Worm (Caenorhabditis elegans): Measurements from ENCODE around the gene cpg-2.

Gene cpg-2

ce11 chrIII:7078737-7079136 lies 25.1 kb downstream of the cpg-2 start, which contains the start of gene ZK418.6:
Gene ZK418.6 (minus strand): TSS chrIII:7078837.
- TF ChIP-seq unc-62 (GFP tag; optimal IDR thresholded peaks at IDR 0.05): no peak

ce11 chrIII:7076386-7076785 lies 27.4 kb downstream of the cpg-2 start, which contains the start of gene ZK418.13:
Gene ZK418.13 (minus strand): TSS chrIII:7076486.
- no peak for TF ChIP-seq unc-62 (GFP tag; optimal IDR thresholded peaks at IDR 0.05)

DNA sequence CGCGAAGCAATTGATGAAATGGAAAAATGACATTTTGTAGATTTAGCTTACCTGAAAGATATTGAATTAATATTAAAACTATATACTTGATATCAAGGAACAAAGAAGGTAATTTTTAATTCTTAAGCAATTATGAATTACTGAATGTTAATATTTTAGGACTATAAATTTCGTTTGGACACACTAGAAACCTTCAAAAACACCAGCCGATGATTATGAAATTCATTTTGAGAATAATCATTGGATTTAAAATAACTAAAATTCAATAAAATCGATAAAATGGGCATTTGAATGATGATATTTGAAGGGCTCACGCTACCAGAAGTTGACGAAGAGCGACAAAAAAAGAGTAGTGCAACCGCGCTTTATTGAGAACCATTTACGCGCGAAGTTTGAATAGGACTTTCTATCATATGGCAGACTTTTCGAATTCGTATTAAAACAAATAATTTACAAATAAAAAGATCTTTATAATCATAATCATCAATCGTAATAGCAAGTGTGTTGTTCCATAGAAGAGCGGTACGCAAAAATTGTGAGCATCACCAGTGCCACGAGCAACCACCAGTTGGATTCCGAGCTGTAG lies 29.9 kb downstream of the cpg-2 start, which contains the start of gene ZK418.5:
Gene ZK418.5, minus strand, starts transcription at position 51 of the 586 bp plus-strand sequence.
- no peak for TF ChIP-seq unc-62 (GFP tag; optimal IDR thresholded peaks at IDR 0.05)

DNA sequence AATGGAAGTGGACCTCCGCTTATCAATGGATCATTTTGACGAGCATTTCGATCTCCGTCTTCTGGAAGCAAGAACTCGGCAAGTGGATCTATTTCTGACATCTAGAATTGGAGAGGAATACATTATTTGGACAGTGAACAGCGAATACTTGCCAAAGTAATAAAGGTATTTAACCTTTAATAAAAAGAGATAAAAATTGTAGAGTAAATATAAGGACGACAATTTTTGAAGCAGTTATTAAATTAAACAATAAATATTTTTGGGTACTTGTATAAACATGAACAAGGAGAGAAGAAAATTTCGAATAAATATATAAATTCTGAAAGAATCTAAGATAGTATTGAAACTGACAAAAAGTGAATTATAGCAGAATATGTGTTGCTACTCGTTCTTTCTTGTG lies 31.3 kb downstream of the cpg-2 start, which contains the start of gene lin-37:
Gene lin-37, minus strand, starts transcription at position 101 of the 400 bp plus-strand sequence.
- no peak for TF ChIP-seq unc-62 (GFP tag; optimal IDR thresholded peaks at IDR 0.05)

DNA sequence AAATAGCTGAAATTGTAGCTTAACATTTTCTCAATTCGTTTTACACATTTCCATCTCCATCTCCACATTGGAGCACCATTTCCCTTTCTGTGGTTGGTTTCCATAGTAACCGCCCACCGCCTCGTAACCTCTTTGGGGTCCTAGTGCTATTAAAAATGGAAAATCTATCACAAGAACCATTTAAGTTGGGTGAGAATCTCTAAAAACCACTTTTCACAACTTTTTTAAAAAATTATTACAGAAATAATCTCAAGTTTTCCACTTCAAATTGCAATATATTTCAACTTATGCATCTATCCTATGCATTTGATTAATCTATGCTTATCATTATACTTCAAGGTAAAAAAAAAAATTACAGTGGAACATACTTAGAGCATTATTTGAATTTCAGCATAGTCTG lies 33.8 kb downstream of the cpg-2 start, which contains the start of gene tmem-17:
Gene tmem-17, plus strand, starts transcription at position 301 of the 400 bp plus-strand sequence.
- no peak for TF ChIP-seq unc-62 (GFP tag; optimal IDR thresholded peaks at IDR 0.05)

- TF ChIP-seq unc-62 (GFP tag; optimal IDR thresholded peaks at IDR 0.05): no peak
Measured at ce11 chrIII:7068520-7069113, 35.2 kb downstream of the cpg-2 start, which contains the start of the genes ubc-18 and R01H2.8. Gene ubc-18 (minus strand): TSS chrIII:7068570. Gene R01H2.8 (plus strand): TSS chrIII:7069063.

ce11 chrIII:7067385-7067896 lies 36.3 kb downstream of the cpg-2 start, which contains the start of gene ger-1:
Gene ger-1 (minus strand): TSS chrIII:7067477.
- TF ChIP-seq unc-62 (GFP tag; optimal IDR thresholded peaks at IDR 0.05): no peak

DNA sequence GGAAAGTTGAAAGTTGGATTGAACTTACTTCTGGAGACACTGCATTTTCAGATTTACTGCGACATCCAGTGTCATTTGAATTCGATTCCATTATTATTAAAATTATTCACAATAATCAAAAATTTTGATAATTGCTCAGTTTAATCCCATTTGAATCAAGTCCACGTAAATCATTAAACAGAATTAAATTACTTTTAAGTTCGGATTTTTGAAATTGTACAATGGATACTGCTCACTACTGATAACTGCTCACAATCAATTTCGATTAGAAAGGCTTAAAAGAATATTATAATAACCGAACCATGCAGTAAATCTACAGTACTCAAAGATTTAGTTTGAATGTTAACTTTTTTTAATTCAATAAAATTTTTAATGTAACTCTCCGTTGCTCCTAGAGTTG lies 39.6 kb downstream of the cpg-2 start, which contains the start of gene R01H2.4:
Gene R01H2.4, minus strand, starts transcription at position 101 of the 400 bp plus-strand sequence.
- no peak for TF ChIP-seq unc-62 (GFP tag; optimal IDR thresholded peaks at IDR 0.05)

- TF ChIP-seq unc-62 (GFP tag; optimal IDR thresholded peaks at IDR 0.05): no peak
Measured at ce11 chrIII:7063061-7063460, 40.7 kb downstream of the cpg-2 start.

ce11 chrIII:7062580-7062979 lies 41.2 kb downstream of the cpg-2 start, which contains the start of gene R01H2.1:
Gene R01H2.1 (plus strand): TSS chrIII:7062880.
- no peak for TF ChIP-seq unc-62 (GFP tag; optimal IDR thresholded peaks at IDR 0.05)

- TF ChIP-seq unc-62 (GFP tag; optimal IDR thresholded peaks at IDR 0.05): no peak
Measured at ce11 chrIII:7060531-7061095, 43.2 kb downstream of the cpg-2 start, which contains the start of gene egg-2. Gene egg-2 (minus strand): TSS chrIII:7060583.

DNA sequence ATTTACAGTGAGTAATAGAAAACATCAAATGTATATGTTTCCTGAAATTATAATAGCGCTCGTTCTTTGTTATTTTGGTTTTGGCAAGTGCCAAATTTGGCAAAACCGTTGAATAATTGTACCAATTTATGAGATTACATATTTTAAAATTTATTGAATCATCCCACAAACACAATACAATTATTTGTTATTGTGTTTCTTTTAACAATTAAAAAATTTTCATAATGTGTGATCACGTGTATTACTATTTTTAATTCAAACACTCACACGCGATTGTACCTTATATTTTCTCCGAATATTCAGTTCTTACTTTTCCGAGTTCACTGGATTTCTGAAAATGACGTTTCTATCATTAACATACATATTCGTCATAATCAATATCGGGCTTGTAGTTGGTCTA lies 47.5 kb downstream of the cpg-2 start, which contains the start of gene R01H2.2:
Gene R01H2.2, plus strand, starts transcription at position 301 of the 400 bp plus-strand sequence.
- no peak for TF ChIP-seq unc-62 (GFP tag; optimal IDR thresholded peaks at IDR 0.05)

Data from whole organism, dauer.